Fruit fly (Drosophila melanogaster) whole organism, embryonic: ENCODE results near the gene CG3078.

Source experiments
- Bdp1 ChIP-seq: fragments of 200-800 bp; sonication (Bioruptor generic); optimal IDR thresholded peaks from 3 replicates; lab custom pipeline; 2016; ENCODE audit warnings: missing biosample characterization, missing genetic modification characterization
- CG1024 ChIP-seq: fragments of 200-800 bp; sonication (Bioruptor generic); IDR thresholded peaks from 2 replicates; pipeline ENCODE4 v1.3.6; 2022; ENCODE audit warnings: missing biosample characterization, missing genetic modification characterization
- CG10321 ChIP-seq: fragments of 200-800 bp; sonication (Bioruptor generic); IDR thresholded peaks from 2 replicates; pipeline ENCODE4 v1.3.6; 2022; ENCODE audit warnings: missing biosample characterization, missing genetic modification characterization
- CG10543 ChIP-seq: fragments of 200-800 bp; sonication (Bioruptor generic); optimal IDR thresholded peaks from 3 replicates; lab custom pipeline; 2017; ENCODE audit warnings: missing biosample characterization, mild to moderate bottlenecking, missing genetic modification characterization, moderate library complexity
- CG11085 ChIP-seq: fragments of 200-800 bp; sonication (Bioruptor generic); IDR thresholded peaks from 2 replicates; pipeline ENCODE4 v1.3.6; 2022; ENCODE audit warnings: missing biosample characterization, missing genetic modification characterization
- CG11696 ChIP-seq: fragments of 200-800 bp; sonication (Bioruptor generic); IDR thresholded peaks from 2 replicates; pipeline ENCODE4 v1.3.6; 2022; ENCODE audit warnings: missing biosample characterization, missing genetic modification characterization
- CG12659 ChIP-seq: fragments of 200-800 bp; sonication (Bioruptor generic); optimal IDR thresholded peaks from 3 replicates; lab custom pipeline; 2017; ENCODE audit warnings: mild to moderate bottlenecking, missing biosample characterization, missing genetic modification reagents, missing genetic modification characterization
- CG13123 ChIP-seq: fragments of 200-800 bp; sonication (Bioruptor generic); optimal IDR thresholded peaks from 2 replicates; lab custom pipeline; 2016; ENCODE audit warnings: missing biosample characterization, missing genetic modification characterization
- CG14050 ChIP-seq: fragments of 200-800 bp; sonication (Bioruptor generic); IDR thresholded peaks from 3 replicates; pipeline ENCODE4 v1.3.6; 2022; ENCODE audit warnings: missing biosample characterization, missing genetic modification characterization
- CG15011 ChIP-seq: fragments of 200-800 bp; sonication (Bioruptor generic); optimal IDR thresholded peaks from 3 replicates; lab custom pipeline; 2018; ENCODE audit warnings: missing biosample characterization, mild to moderate bottlenecking, missing genetic modification characterization
- CG17361 ChIP-seq: fragments of 200-800 bp; sonication (Bioruptor generic); IDR thresholded peaks from 3 replicates; pipeline ENCODE4 v1.3.6; 2022; ENCODE audit warnings: missing biosample characterization, missing genetic modification characterization
- CG30431 ChIP-seq: fragments of 200-800 bp; sonication (Bioruptor generic); optimal IDR thresholded peaks from 2 replicates; lab custom pipeline; 2017; ENCODE audit warnings: missing biosample characterization, missing genetic modification characterization
- CG32772 ChIP-seq: fragments of 200-800 bp; sonication (Bioruptor generic); IDR thresholded peaks from 2 replicates; pipeline ENCODE4 v1.3.6; 2022; ENCODE audit warnings: missing biosample characterization, missing genetic modification characterization
- CG4404 ChIP-seq: fragments of 200-800 bp; sonication (Bioruptor generic); IDR thresholded peaks from 2 replicates; pipeline ENCODE4 v1.3.6; 2022; ENCODE audit warnings: missing biosample characterization, missing genetic modification characterization
- CG5953 ChIP-seq: fragments of 200-800 bp; sonication (Bioruptor generic); IDR thresholded peaks from 2 replicates; pipeline ENCODE4 v1.3.6; 2022; ENCODE audit warnings: missing biosample characterization, missing genetic modification characterization
- CG8290 ChIP-seq, 3 experiments: fragments of 200-800 bp; sonication (Bioruptor generic); optimal IDR thresholded peaks; 2 replicates each; lab custom pipeline; 2016 to 2019; ENCODE audit warnings: missing biosample characterization in 3 of 3, missing genetic modification characterization in 3 of 3, mild to moderate bottlenecking in 2 of 3, moderate library complexity in 1 of 3
- CkIIα-i1 ChIP-seq: fragments of 200-800 bp; sonication (Bioruptor generic); IDR thresholded peaks from 2 replicates; pipeline ENCODE4 v1.3.6; 2022; ENCODE audit warnings: missing biosample characterization, missing genetic modification characterization
- D ChIP-seq, 2 experiments: fragments of 200-800 bp in 1 of 2; fragments of >200 bp in 1 of 2; sonication (Bioruptor generic) in 1 of 2; optimal IDR thresholded peaks; 2 replicates in 1 of 2; 3 replicates in 1 of 2; lab custom pipeline; 2017; ENCODE audit warnings: mild to moderate bottlenecking in 1 of 2, missing biosample characterization in 1 of 2, missing genetic modification characterization in 1 of 2, missing genetic modification reagents in 1 of 2
- Med ChIP-seq: fragments of 200-800 bp; sonication (Bioruptor generic); peaks from one replicate; lab custom pipeline; 2016; ENCODE audit warnings: missing biosample characterization, missing genetic modification characterization, mild to moderate bottlenecking, inconsistent platforms, moderate library complexity
- Meics ChIP-seq: fragments of 200-800 bp; sonication (Bioruptor generic); optimal IDR thresholded peaks from 2 replicates; lab custom pipeline; 2017; ENCODE audit warnings: missing biosample characterization, mild to moderate bottlenecking, missing genetic modification characterization
- Opbp ChIP-seq: fragments of 200-800 bp; sonication (Bioruptor generic); IDR thresholded peaks from 3 replicates; pipeline ENCODE4 v1.3.6; 2022; ENCODE audit warnings: missing biosample characterization, missing genetic modification characterization; ENCODE audit not compliant: partially characterized antibody
- Optix ChIP-seq: fragments of 200-800 bp; sonication (Bioruptor generic); IDR thresholded peaks from 3 replicates; pipeline ENCODE4 v1.3.6; 2022; ENCODE audit warnings: missing biosample characterization, missing genetic modification characterization
- Spps ChIP-seq: fragments of 200-800 bp; sonication (Bioruptor generic); optimal IDR thresholded peaks from 2 replicates; lab custom pipeline; 2018; ENCODE audit warnings: missing biosample characterization, mild to moderate bottlenecking, missing genetic modification characterization
- ac ChIP-seq: fragments of 200-800 bp; sonication (Bioruptor generic); optimal IDR thresholded peaks from 3 replicates; lab custom pipeline; 2017; ENCODE audit warnings: missing biosample characterization, mild to moderate bottlenecking, missing genetic modification characterization
- crol ChIP-seq: fragments of 200-800 bp; sonication (Bioruptor generic); IDR thresholded peaks from 2 replicates; pipeline ENCODE4 v1.3.6; 2022; ENCODE audit warnings: missing biosample characterization, missing genetic modification characterization
- ems ChIP-seq: fragments of 200-800 bp; sonication (Bioruptor generic); optimal IDR thresholded peaks from 3 replicates; lab custom pipeline; 2016; ENCODE audit warnings: missing biosample characterization, missing genetic modification characterization
- exex ChIP-seq: fragments of 200-800 bp; sonication (Bioruptor generic); optimal IDR thresholded peaks from 4 replicates; lab custom pipeline; 2018; ENCODE audit warnings: missing biosample characterization, mild to moderate bottlenecking, missing genetic modification characterization, moderate library complexity
- ftz-f1 ChIP-seq: fragments of 200-800 bp; sonication (Bioruptor generic); optimal IDR thresholded peaks from 2 replicates; lab custom pipeline; 2016; ENCODE audit warnings: missing biosample characterization, missing genetic modification characterization
- grn ChIP-seq: fragments of 200-800 bp; sonication (Bioruptor generic); optimal IDR thresholded peaks from 3 replicates; lab custom pipeline; 2017; ENCODE audit warnings: missing biosample characterization, missing genetic modification characterization
- h ChIP-seq: fragments of >200 bp; optimal IDR thresholded peaks from 2 replicates; lab custom pipeline; 2017
- hb ChIP-seq: fragments of 200-800 bp; sonication (Bioruptor generic); IDR thresholded peaks from 3 replicates; pipeline ENCODE4 v1.3.6; 2022; ENCODE audit warnings: missing biosample characterization, missing genetic modification characterization; ENCODE audit not compliant: partially characterized antibody
- inv ChIP-seq: fragments of 200-800 bp; sonication (Bioruptor generic); IDR thresholded peaks from 2 replicates; pipeline ENCODE4 v1.3.6; 2022; ENCODE audit warnings: missing biosample characterization, missing genetic modification characterization; ENCODE audit not compliant: partially characterized antibody
- kah ChIP-seq: fragments of 200-800 bp; sonication (Bioruptor generic); optimal IDR thresholded peaks from 2 replicates; lab custom pipeline; 2018; ENCODE audit warnings: missing biosample characterization, mild to moderate bottlenecking, missing genetic modification characterization
- klu ChIP-seq: fragments of 200-800 bp; sonication (Bioruptor generic); IDR thresholded peaks from 2 replicates; pipeline ENCODE4 v1.3.6; 2022; ENCODE audit warnings: missing biosample characterization, missing genetic modification characterization
- mirr ChIP-seq: fragments of 200-800 bp; sonication (Bioruptor generic); optimal IDR thresholded peaks from 3 replicates; lab custom pipeline; 2018; ENCODE audit warnings: missing biosample characterization, mild to moderate bottlenecking, missing genetic modification characterization
- odd ChIP-seq: fragments of 200-800 bp; sonication (Bioruptor generic); optimal IDR thresholded peaks from 2 replicates; lab custom pipeline; 2017; ENCODE audit warnings: missing biosample characterization, mild to moderate bottlenecking, missing genetic modification characterization
- sd ChIP-seq: fragments of 200-800 bp; sonication (Bioruptor generic); optimal IDR thresholded peaks from 3 replicates; lab custom pipeline; 2018; ENCODE audit warnings: missing biosample characterization, mild to moderate bottlenecking, missing genetic modification characterization, moderate library complexity
- sna ChIP-seq: fragments of 200-800 bp; sonication (Bioruptor generic); IDR thresholded peaks from 2 replicates; pipeline ENCODE4 v1.3.6; 2022; ENCODE audit warnings: missing biosample characterization, missing genetic modification characterization; ENCODE audit not compliant: partially characterized antibody
- tna ChIP-seq: fragments of 200-800 bp; sonication (Bioruptor generic); IDR thresholded peaks from 2 replicates; pipeline ENCODE4 v1.3.6; 2022; ENCODE audit warnings: missing biosample characterization, missing genetic modification characterization; ENCODE audit not compliant: partially characterized antibody
- ttk ChIP-seq: fragments of 200-800 bp; sonication (Bioruptor generic); IDR thresholded peaks from 2 replicates; pipeline ENCODE4 v2.1.2; 2022; ENCODE audit warnings: missing biosample characterization, missing genetic modification characterization
- z ChIP-seq: fragments of 200-800 bp; sonication (Bioruptor generic); IDR thresholded peaks from 3 replicates; pipeline ENCODE4 v1.3.6; 2022; ENCODE audit warnings: missing biosample characterization, missing genetic modification characterization

CG3078 gene

dm6 chrX:2303771-2304513, 44.3 kb upstream of the CG3078 start (continued):
- TF ChIP-seq CG5953 (GFP tag; lab: Robert Waterston, UW) = peak; percentile 72
- TF ChIP-seq CkIIα-i1 (GFP tag; lab: Robert Waterston, UW) = no peak
- TF ChIP-seq kah (GFP tag; lab: Kevin White, UChicago) = peak; percentile 57
- peak; percentile 77 for TF ChIP-seq ttk
- TF ChIP-seq CG4404 = peak; percentile 79
- peak; percentile 62 for TF ChIP-seq CG13123
- TF ChIP-seq CG10321 (GFP tag; lab: Robert Waterston, UW) = peak; percentile 70; the same call in 1 of the 2 replicates
- no peak for TF ChIP-seq hb
- peak; percentile 79 for TF ChIP-seq CG32772 (GFP tag; lab: Robert Waterston, UW)
- peak; percentile 51 for TF ChIP-seq ac (GFP tag; lab: Kevin White, UChicago)
- TF ChIP-seq CG14050 (GFP tag; lab: Robert Waterston, UW) = peak; percentile 83
- no peak for TF ChIP-seq tna (GFP tag; lab: Robert Waterston, UW)
- TF ChIP-seq D (optimal IDR thresholded peaks at IDR 0.05; lab: Kevin White, UChicago) = peak; percentile 28
- peak; percentile 86 for TF ChIP-seq D (GFP tag; optimal IDR thresholded peaks at IDR 0.05; lab: Kevin White, UChicago)
- TF ChIP-seq Optix (GFP tag; lab: Robert Waterston, UW) = peak; percentile 86
- peak; percentile 55; the same call in 1 of the 2 replicates for TF ChIP-seq CG1024 (GFP tag; lab: Robert Waterston, UW)
- TF ChIP-seq CG30431 (GFP tag; lab: Kevin White, UChicago) = peak; percentile 82
- peak; percentile 73 for TF ChIP-seq klu (GFP tag; lab: Robert Waterston, UW)
- no peak for TF ChIP-seq sna
- no peak for TF ChIP-seq Opbp (GFP tag; lab: Robert Waterston, UW)
- peak; percentile 19 for TF ChIP-seq grn (GFP tag; lab: Kevin White, UChicago)
- peak; percentile 90 for TF ChIP-seq CG12659 (GFP tag; lab: Kevin White, UChicago)
- peak; percentile 88 for TF ChIP-seq odd (GFP tag; lab: Kevin White, UChicago)
- TF ChIP-seq CG11085 (GFP tag; lab: Robert Waterston, UW) = peak; percentile 64
- TF ChIP-seq CG17361 (GFP tag; lab: Robert Waterston, UW) = peak; percentile 78

dm6 chrX:2302875-2303274, 43.2 kb upstream of the CG3078 start:
- TF ChIP-seq crol (GFP tag; lab: Robert Waterston, UW) (0 out of 2 replicates have a peak, but pooled peaks have one; percentile 6), sd (tag; lab: Kevin White, UChicago) (peak; percentile 40), h (lab: Kevin White, UChicago) (no peak), ftz-f1 (peak; percentile 70), CG15011 (GFP tag; lab: Kevin White, UChicago) (no peak), Spps (tag; lab: Kevin White, UChicago) (no peak), inv (GFP tag; lab: Robert Waterston, UW) (no peak), Meics (GFP tag; lab: Kevin White, UChicago) (peak; percentile 8), exex (tag; lab: Kevin White, UChicago) (peak; percentile 47), mirr (GFP tag; lab: Kevin White, UChicago) (peak; percentile 66), ems (GFP tag; lab: Kevin White, UChicago) (no peak), CG8290 (GFP tag; optimal IDR thresholded peaks at IDR 0.05; lab: Kevin White, UChicago) (no peak), CG8290 (tag; optimal IDR thresholded peaks at IDR 0.05; lab: Kevin White, UChicago) (peak in 1 of 2 experiments; percentile 19), CG11696 (GFP tag; lab: Robert Waterston, UW) (0 out of 2 replicates have a peak, but pooled peaks have one; percentile 18), CG10543 (GFP tag; lab: Kevin White, UChicago) (peak; percentile 42), Bdp1 (GFP tag; lab: Kevin White, UChicago) (no peak), z (GFP tag; lab: Robert Waterston, UW) (0 out of 3 replicates have a peak, but pooled peaks have one; percentile 4), Med (GFP tag; lab: Kevin White, UChicago) (peak; percentile 73)
